Worm (Caenorhabditis elegans): ENCODE results near the gene R07B7.10.

ce11 chrV:12037889-12038288 lies 45.1 kb upstream of the R07B7.10 start:
- no peak for TF ChIP-seq tbx-37 (GFP tag; conservative IDR thresholded peaks at IDR 0.05)
- no peak for TF ChIP-seq B0310.2 (tag; optimal IDR thresholded peaks at IDR 0.05)
- no peak for TF ChIP-seq aly-1 (tag; optimal IDR thresholded peaks at IDR 0.05)
- TF ChIP-seq tra-4 (tag; optimal IDR thresholded peaks at IDR 0.05) = no peak
- no peak for TF ChIP-seq ama-1 (optimal IDR thresholded peaks at IDR 0.05)
- TF ChIP-seq hmbx-1 (tag; optimal IDR thresholded peaks at IDR 0.05) = no peak
- no peak for TF ChIP-seq hnd-1 (tag; optimal IDR thresholded peaks at IDR 0.05)
